Fruit fly (Drosophila melanogaster) whole organism, adult: ENCODE data around the gene CG13008.

Experiments used
- CG14711 ChIP-seq: fragments of 200-800 bp; sonication (Bioruptor generic); optimal IDR thresholded peaks from 2 replicates; lab custom pipeline; 2018; ENCODE audit warnings: missing biosample characterization, mild to moderate bottlenecking, missing genetic modification characterization, moderate library complexity
- CG33017 ChIP-seq: fragments of 200-800 bp; sonication (Bioruptor generic); optimal IDR thresholded peaks from 2 replicates; lab custom pipeline; 2018; ENCODE audit warnings: missing biosample characterization, mild to moderate bottlenecking, missing genetic modification characterization, moderate library complexity
- CG7045 ChIP-seq: fragments of 200-800 bp; sonication (Bioruptor generic); optimal IDR thresholded peaks from 2 replicates; lab custom pipeline; 2017; ENCODE audit warnings: missing biosample characterization, mild to moderate bottlenecking, missing genetic modification characterization
- CG7101 ChIP-seq: fragments of 200-800 bp; sonication (Bioruptor generic); optimal IDR thresholded peaks from 2 replicates; lab custom pipeline; 2018; ENCODE audit warnings: missing biosample characterization, mild to moderate bottlenecking, missing genetic modification characterization, moderate library complexity
- Clk ChIP-seq: fragments of 200-800 bp; sonication (Bioruptor generic); optimal IDR thresholded peaks from 2 replicates; lab custom pipeline; 2017; ENCODE audit warnings: missing biosample characterization, missing genetic modification characterization
- Crg-1 ChIP-seq: fragments of 200-800 bp; sonication (Bioruptor generic); optimal IDR thresholded peaks from 2 replicates; lab custom pipeline; 2016; ENCODE audit warnings: missing biosample characterization, missing genetic modification characterization
- bab1 ChIP-seq: fragments of 200-800 bp; sonication (Bioruptor generic); optimal IDR thresholded peaks from 3 replicates; lab custom pipeline; 2019; ENCODE audit warnings: missing biosample characterization, mild to moderate bottlenecking, missing genetic modification characterization, moderate library complexity
- cic ChIP-seq: fragments of 200-800 bp; sonication (Bioruptor generic); optimal IDR thresholded peaks from 2 replicates; lab custom pipeline; 2017; ENCODE audit warnings: missing biosample characterization, mild to moderate bottlenecking, missing genetic modification characterization, moderate library complexity
- cnc ChIP-seq, 2 experiments: fragments of >200 bp; optimal IDR thresholded peaks; 2 replicates each; lab custom pipeline; 2017
- kay ChIP-seq: fragments of 200-800 bp; sonication (Bioruptor generic); peaks from one replicate; lab custom pipeline; 2016; ENCODE audit warnings: missing biosample characterization, missing genetic modification characterization, borderline replicate concordance
- ovo ChIP-seq: fragments of 200-800 bp; sonication (Bioruptor generic); optimal IDR thresholded peaks from 2 replicates; lab custom pipeline; 2016; ENCODE audit warnings: missing biosample characterization, missing genetic modification characterization
- pad ChIP-seq: fragments of 200-800 bp; sonication (Bioruptor generic); optimal IDR thresholded peaks from 3 replicates; lab custom pipeline; 2017; ENCODE audit warnings: missing biosample characterization, missing genetic modification characterization, mild to moderate bottlenecking, moderate library complexity, missing genetic modification reagents
- tj ChIP-seq: fragments of 200-800 bp; sonication (Bioruptor generic); optimal IDR thresholded peaks from 3 replicates; lab custom pipeline; 2017; ENCODE audit warnings: missing biosample characterization, mild to moderate bottlenecking, missing genetic modification characterization, moderate library complexity
- toe ChIP-seq: fragments of 200-800 bp; sonication (Bioruptor generic); optimal IDR thresholded peaks from 2 replicates; lab custom pipeline; 2016; ENCODE audit warnings: missing biosample characterization, missing genetic modification characterization

DNA sequence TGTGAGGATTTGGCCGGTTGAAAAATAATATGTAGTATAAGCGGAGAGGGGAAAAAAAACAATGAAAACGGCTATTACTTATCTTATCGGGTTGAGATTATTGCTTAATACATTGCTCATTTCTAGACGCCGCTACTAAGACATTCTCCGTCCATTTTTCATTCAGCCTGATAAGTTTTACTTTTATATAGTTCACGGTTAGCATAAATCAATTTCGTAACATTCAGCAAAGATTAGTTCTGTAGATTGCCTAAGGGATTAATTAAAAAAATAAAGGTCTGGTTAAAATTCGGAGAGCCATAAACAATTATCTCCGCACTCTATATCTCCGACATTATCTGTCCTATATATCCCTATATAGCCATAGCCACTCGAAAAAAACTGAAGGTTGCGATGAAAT is 36.4 kb downstream of the CG13008 start:
- no peak for TF ChIP-seq cic
- TF ChIP-seq CG14711 (tag; lab: Kevin White, UChicago) = no peak
- TF ChIP-seq ovo = no peak
- no peak for TF ChIP-seq CG33017 (tag; lab: Kevin White, UChicago)
- no peak for TF ChIP-seq bab1 (GFP tag; lab: Kevin White, UChicago)
- TF ChIP-seq Clk (GFP tag; lab: Kevin White, UChicago) = no peak
- no peak for TF ChIP-seq pad (GFP tag; lab: Kevin White, UChicago)
- TF ChIP-seq kay (GFP tag; lab: Kevin White, UChicago) = no peak
- no peak for TF ChIP-seq CG7101
- no peak for TF ChIP-seq Crg-1 (GFP tag; lab: Kevin White, UChicago)
- TF ChIP-seq tj (GFP tag; lab: Kevin White, UChicago) = no peak
- TF ChIP-seq toe = no peak
- TF ChIP-seq CG7045 (GFP tag; lab: Kevin White, UChicago) = no peak
- no peak for TF ChIP-seq cnc (optimal IDR thresholded peaks at IDR 0.05; lab: Kevin White, UChicago)
